Fruit fly (Drosophila melanogaster) S2 (cell line): ENCODE measurements around the gene CG34456.

Source experiments
- CG8478 ChIP-seq: fragments of >200 bp; optimal IDR thresholded peaks from 2 replicates; lab custom pipeline; 2018
- CTCF ChIP-seq, 2 experiments: fragments of >200 bp; optimal IDR thresholded peaks; 2 replicates each; lab custom pipeline; 2018

DNA sequence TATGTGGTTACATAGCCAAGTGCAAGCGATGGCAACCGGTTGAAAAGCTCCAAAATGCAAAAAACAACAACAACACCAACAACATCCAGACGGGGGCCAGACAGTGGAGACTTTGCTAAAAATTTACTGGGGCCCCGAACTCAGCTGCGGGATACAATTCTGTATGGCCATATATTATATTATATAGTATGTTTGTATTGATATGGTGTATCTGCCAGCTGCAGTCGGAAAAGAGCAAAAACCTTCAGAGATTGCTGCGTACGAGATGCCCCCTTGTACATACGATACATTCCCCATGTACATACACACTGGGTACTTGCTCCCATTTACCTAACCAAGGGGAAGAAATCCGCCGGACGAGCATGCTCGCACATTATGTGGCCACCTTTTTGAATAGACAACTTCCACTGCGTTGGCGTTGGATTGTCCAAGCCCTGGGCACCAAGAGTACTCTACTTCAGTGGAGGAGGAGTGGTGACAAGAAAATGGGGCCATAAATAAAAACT is 18.5 kb downstream of the CG34456 start:
- TF ChIP-seq CG8478 (lab: Kevin White, UChicago) (no peak), CTCF (optimal IDR thresholded peaks at IDR 0.05; lab: Kevin White, UChicago) (no peak)
